Worm (Caenorhabditis elegans): ENCODE measurements around the gene lron-15.

The lron-15 gene

ce11 chrII:6588605-6589292 lies 44.1 kb upstream of the lron-15 start, which contains the start of gene icd-1:
Gene icd-1 (minus strand): TSS chrII:6588655.
- TF ChIP-seq C08G9.2 (tag; optimal IDR thresholded peaks at IDR 0.05) (peak; percentile 7), pha-4 (tag; optimal IDR thresholded peaks at IDR 0.05) (no peak), T23F11.4 (GFP tag; optimal IDR thresholded peaks at IDR 0.05) (no peak), ceh-31 (tag; optimal IDR thresholded peaks at IDR 0.05) (peak; percentile 88), tbx-7 (tag; optimal IDR thresholded peaks at IDR 0.05) (no peak), ceh-18 (tag; optimal IDR thresholded peaks at IDR 0.05) (peak; percentile 93), F13H6.1 (tag; optimal IDR thresholded peaks at IDR 0.05) (no peak), mec-3 (tag; optimal IDR thresholded peaks at IDR 0.05; ENCODE audit: borderline replicate concordance) (no peak), ceh-6 (GFP tag; optimal IDR thresholded peaks at IDR 0.05) (no peak), syd-9 (tag; optimal IDR thresholded peaks at IDR 0.05) (peak; percentile 54), ceh-45 (GFP tag; IDR thresholded peaks at IDR 0.05) (no peak), Y22D7AL.16 (tag; optimal IDR thresholded peaks at IDR 0.05) (no peak), unc-3 (GFP tag; conservative IDR thresholded peaks at IDR 0.05) (no peak), unc-3 (tag; optimal IDR thresholded peaks at IDR 0.05) (no peak), unc-42 (tag; optimal IDR thresholded peaks at IDR 0.05) (peak; percentile 74), hlh-6 (tag; optimal IDR thresholded peaks at IDR 0.05) (no peak), fkh-10 (GFP tag; optimal IDR thresholded peaks at IDR 0.05) (no peak), unc-55 (GFP tag; optimal IDR thresholded peaks at IDR 0.05) (peak; percentile 97), che-1 (tag; optimal IDR thresholded peaks at IDR 0.05) (no peak), unc-86 (tag; optimal IDR thresholded peaks at IDR 0.05) (peak; percentile 39), fax-1 (tag; optimal IDR thresholded peaks at IDR 0.05) (peak; percentile 0), pros-1 (tag; optimal IDR thresholded peaks at IDR 0.05) (peak; percentile 59), ahr-1 (tag; optimal IDR thresholded peaks at IDR 0.05) (no peak), K09A11.1 (tag; optimal IDR thresholded peaks at IDR 0.05; ENCODE audit: insufficient read depth) (peak; percentile 60), madf-2 (tag; optimal IDR thresholded peaks at IDR 0.05) (no peak), pax-1 (tag; optimal IDR thresholded peaks at IDR 0.05) (peak; percentile 87), rnt-1 (tag; optimal IDR thresholded peaks at IDR 0.05) (peak; percentile 72), pqm-1 (tag; optimal IDR thresholded peaks at IDR 0.05) (no peak), gmeb-2 (tag; optimal IDR thresholded peaks at IDR 0.05) (no peak), pha-2 (tag; optimal IDR thresholded peaks at IDR 0.05) (no peak), ceh-34 (tag; optimal IDR thresholded peaks at IDR 0.05) (peak; percentile 79), fkh-6 (tag; optimal IDR thresholded peaks at IDR 0.05) (no peak), ceh-2 (tag; optimal IDR thresholded peaks at IDR 0.05) (no peak), elt-4 (tag; optimal IDR thresholded peaks at IDR 0.05) (no peak), elt-2 (tag; optimal IDR thresholded peaks at IDR 0.05) (peak; percentile 66), sdc-2 (tag; optimal IDR thresholded peaks at IDR 0.05) (no peak), hlh-13 (GFP tag; optimal IDR thresholded peaks at IDR 0.05) (no peak), ceh-48 (tag; optimal IDR thresholded peaks at IDR 0.05) (peak; percentile 17), ceh-14 (tag; optimal IDR thresholded peaks at IDR 0.05) (peak; percentile 68), nfya-1 (tag; optimal IDR thresholded peaks at IDR 0.05) (peak; percentile 96), nhr-11 (tag; optimal IDR thresholded peaks at IDR 0.05) (peak; percentile 66), ceh-19 (GFP tag; optimal IDR thresholded peaks at IDR 0.05) (no peak), ama-1 (optimal IDR thresholded peaks at IDR 0.05) (no peak), ets-4 (tag; optimal IDR thresholded peaks at IDR 0.05) (no peak), dve-1 (tag; optimal IDR thresholded peaks at IDR 0.05) (peak; percentile 84), nhr-232 (tag; optimal IDR thresholded peaks at IDR 0.05) (no peak), hlh-15 (tag; optimal IDR thresholded peaks at IDR 0.05) (no peak), sox-2 (GFP tag; IDR thresholded peaks at IDR 0.05) (peak; percentile 4; the same call in 1 of the 2 replicates), lim-6 (tag; optimal IDR thresholded peaks at IDR 0.05) (peak; percentile 13), hlh-30 (tag; optimal IDR thresholded peaks at IDR 0.05; ENCODE audit: insufficient read depth) (peak; percentile 80), sox-4 (tag; optimal IDR thresholded peaks at IDR 0.05) (no peak), zip-5 (tag; optimal IDR thresholded peaks at IDR 0.05) (no peak), ceh-30 (tag; optimal IDR thresholded peaks at IDR 0.05) (peak; percentile 82)
